Fruit fly (Drosophila melanogaster): ENCODE data around the gene Ibf1.

Ibf1 gene

DNA sequence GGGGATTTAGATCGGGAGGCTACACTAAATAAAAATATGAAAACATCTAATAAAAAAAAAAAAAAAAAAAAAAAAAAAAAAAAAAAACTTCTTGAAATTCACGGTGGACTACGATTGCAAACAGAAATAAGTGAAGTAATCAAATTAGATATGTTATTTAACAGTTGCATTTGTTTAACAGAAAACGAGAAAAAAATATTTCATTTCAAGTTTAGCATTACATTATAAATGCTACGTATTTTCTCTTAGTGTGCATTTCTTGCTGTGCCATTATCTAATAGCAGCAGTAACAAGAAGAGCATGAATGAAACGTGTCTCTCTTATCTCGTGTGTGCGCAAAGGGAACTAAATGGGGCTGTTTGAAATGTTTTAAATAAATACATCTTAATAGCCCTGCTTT lies 34.0 kb upstream of the Ibf1 start (continued):
- TF ChIP-seq OdsH (GFP tag; optimal IDR thresholded peaks at IDR 0.05) (peak; percentile 63), Sox15 (GFP tag; optimal IDR thresholded peaks at IDR 0.05) (no peak), CG34406 (GFP tag; optimal IDR thresholded peaks at IDR 0.05) (peak; percentile 53), CG32006 (GFP tag; optimal IDR thresholded peaks at IDR 0.05) (peak; percentile 71), CG8632 (GFP tag; optimal IDR thresholded peaks at IDR 0.05) (peak; percentile 45), CG8119 (GFP tag; IDR thresholded peaks at IDR 0.05) (peak; percentile 85), fkh (GFP tag; optimal IDR thresholded peaks at IDR 0.05) (no peak), esn (GFP tag; optimal IDR thresholded peaks at IDR 0.05) (peak; percentile 28), CG6163 (GFP tag; IDR thresholded peaks at IDR 0.05) (peak; percentile 71; the same call in 1 of the 3 replicates), CG16779 (tag; optimal IDR thresholded peaks at IDR 0.05) (no peak), Eip78C (GFP tag) (peak; percentile 91), svp (GFP tag) (peak; percentile 74), Sox14 (GFP tag; optimal IDR thresholded peaks at IDR 0.05) (peak; percentile 26), Met (GFP tag; optimal IDR thresholded peaks at IDR 0.05) (peak; percentile 18), CG7368 (GFP tag; optimal IDR thresholded peaks at IDR 0.05) (no peak), Gug (GFP tag; IDR thresholded peaks at IDR 0.05) (peak; percentile 65), CG6854 (GFP tag; optimal IDR thresholded peaks at IDR 0.05) (no peak), CG6792 (GFP tag; optimal IDR thresholded peaks at IDR 0.05) (peak; percentile 35), net (GFP tag; optimal IDR thresholded peaks at IDR 0.05) (peak; percentile 29), pdm3 (GFP tag; optimal IDR thresholded peaks at IDR 0.05) (peak; percentile 61), ss (GFP tag; optimal IDR thresholded peaks at IDR 0.05) (no peak), cyc (GFP tag; optimal IDR thresholded peaks at IDR 0.05) (no peak), fd59A (GFP tag; optimal IDR thresholded peaks at IDR 0.05) (no peak), spab (GFP tag; optimal IDR thresholded peaks at IDR 0.05) (peak; percentile 17), Hr4 (GFP tag; optimal IDR thresholded peaks at IDR 0.05) (peak; percentile 78), Eip75B (GFP tag; optimal IDR thresholded peaks at IDR 0.05) (peak; percentile 24), CG8319 (GFP tag; optimal IDR thresholded peaks at IDR 0.05) (no peak), Eip93F (GFP tag; optimal IDR thresholded peaks at IDR 0.05) (no peak), topi (GFP tag; optimal IDR thresholded peaks at IDR 0.05) (no peak), lz (GFP tag; optimal IDR thresholded peaks at IDR 0.05) (peak; percentile 1), Hr39 (GFP tag; optimal IDR thresholded peaks at IDR 0.05) (no peak), salr (GFP tag; optimal IDR thresholded peaks at IDR 0.05) (peak in 1 of 2 experiments; percentile 75)

dm6 chr3R:9226146-9226545 lies 32.6 kb upstream of the Ibf1 start:
- TF ChIP-seq spab (GFP tag; optimal IDR thresholded peaks at IDR 0.05) (peak; percentile 26), CG6163 (GFP tag; IDR thresholded peaks at IDR 0.05) (peak; percentile 67), ss (GFP tag; optimal IDR thresholded peaks at IDR 0.05) (peak; percentile 52 to 59), CG6808 (GFP tag; optimal IDR thresholded peaks at IDR 0.05) (peak; percentile 48), Eip75B (GFP tag; optimal IDR thresholded peaks at IDR 0.05) (peak; percentile 4), fd59A (GFP tag; optimal IDR thresholded peaks at IDR 0.05) (peak; percentile 10), Hr4 (GFP tag; optimal IDR thresholded peaks at IDR 0.05) (no peak), Ets96B (tag; optimal IDR thresholded peaks at IDR 0.05) (no peak)

DNA sequence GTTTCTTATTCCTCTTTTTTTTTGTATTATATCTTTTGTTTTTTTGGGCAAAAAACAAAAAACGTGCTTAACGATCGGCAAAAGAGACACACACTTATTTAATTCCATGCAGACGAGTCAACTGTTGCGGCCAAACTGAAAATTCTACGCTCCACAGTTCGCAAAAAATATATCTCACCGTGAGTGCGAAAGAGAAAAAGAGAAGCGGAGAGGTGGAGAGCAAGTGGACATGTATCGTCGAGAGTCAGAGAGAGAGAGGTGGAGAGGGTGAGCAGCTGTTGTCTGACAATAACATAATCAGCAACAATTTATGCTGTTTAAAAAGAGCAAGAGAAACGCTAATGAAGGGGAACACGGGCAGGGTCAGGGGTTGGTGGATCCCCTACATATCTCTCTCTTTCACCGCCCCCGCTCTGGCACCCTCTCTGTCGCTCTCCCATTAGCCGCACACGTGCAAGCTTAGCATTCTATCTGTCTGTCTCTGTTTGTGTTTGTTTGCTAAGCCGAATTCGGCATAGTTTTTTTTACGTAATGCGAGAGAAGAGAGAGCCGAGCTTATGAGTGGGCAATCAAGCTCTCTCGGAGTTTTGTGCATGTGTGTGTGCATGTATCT lies 32.0 kb upstream of the Ibf1 start:
- TF ChIP-seq CG15336 (GFP tag; IDR thresholded peaks at IDR 0.05) (no peak), Sox14 (GFP tag; optimal IDR thresholded peaks at IDR 0.05) (no peak), Ets21C (GFP tag; optimal IDR thresholded peaks at IDR 0.05) (no peak), Sox15 (GFP tag; optimal IDR thresholded peaks at IDR 0.05) (no peak), CG6163 (GFP tag; IDR thresholded peaks at IDR 0.05) (peak; percentile 49; the same call in 2 of the 3 replicates), dsx (GFP tag; optimal IDR thresholded peaks at IDR 0.05; ENCODE audit: poor library complexity, severe bottlenecking) (peak; percentile 96), dac (GFP tag; optimal IDR thresholded peaks at IDR 0.05) (no peak), CG32006 (GFP tag; optimal IDR thresholded peaks at IDR 0.05) (no peak), CG16779 (tag; optimal IDR thresholded peaks at IDR 0.05) (no peak), CG6792 (GFP tag; optimal IDR thresholded peaks at IDR 0.05) (no peak), fkh (GFP tag; optimal IDR thresholded peaks at IDR 0.05) (peak; percentile 85), lz (GFP tag; optimal IDR thresholded peaks at IDR 0.05) (peak; percentile 2), CG6276 (GFP tag; optimal IDR thresholded peaks at IDR 0.05) (no peak), eg (GFP tag; IDR thresholded peaks at IDR 0.05) (peak; percentile 63; the same call in 2 of the 3 replicates), net (GFP tag; optimal IDR thresholded peaks at IDR 0.05) (peak; percentile 53), CG11902 (GFP tag; optimal IDR thresholded peaks at IDR 0.05) (no peak), CG8632 (GFP tag; optimal IDR thresholded peaks at IDR 0.05) (peak; percentile 14), pdm3 (GFP tag; optimal IDR thresholded peaks at IDR 0.05) (no peak), Eip75B (GFP tag; optimal IDR thresholded peaks at IDR 0.05) (no peak), vri (GFP tag; optimal IDR thresholded peaks at IDR 0.05) (peak; percentile 84), ss (GFP tag; optimal IDR thresholded peaks at IDR 0.05) (peak in 1 of 2 experiments; percentile 53), CG7368 (GFP tag; optimal IDR thresholded peaks at IDR 0.05) (no peak), CG3919 (GFP tag; optimal IDR thresholded peaks at IDR 0.05) (no peak), Hr39 (GFP tag; optimal IDR thresholded peaks at IDR 0.05) (no peak), CG8119 (GFP tag; IDR thresholded peaks at IDR 0.05) (no peak), svp (GFP tag) (peak; percentile 83), CG34406 (GFP tag; optimal IDR thresholded peaks at IDR 0.05) (no peak), Eip78C (GFP tag) (peak; percentile 75), CG9139 (GFP tag; optimal IDR thresholded peaks at IDR 0.05) (no peak)
